Fruit fly (Drosophila melanogaster) whole organism, embryonic: ENCODE results near the gene Gpdh3.

Experiments
- Adf1 ChIP-seq: fragments of 200-800 bp; sonication (Bioruptor generic); IDR thresholded peaks from 2 replicates; pipeline ENCODE4 v1.3.6; 2022; ENCODE audit warnings: missing biosample characterization, missing genetic modification characterization
- Atf-2 ChIP-seq: fragments of 200-800 bp; sonication (Bioruptor generic); optimal IDR thresholded peaks from 2 replicates; lab custom pipeline; 2016; ENCODE audit warnings: missing biosample characterization, missing genetic modification characterization
- CG10565 ChIP-seq: fragments of 200-800 bp; sonication (Bioruptor generic); optimal IDR thresholded peaks from 3 replicates; lab custom pipeline; 2016; ENCODE audit warnings: missing biosample characterization, mild to moderate bottlenecking, missing genetic modification characterization
- CG10654 ChIP-seq: fragments of 200-800 bp; sonication (Bioruptor generic); optimal IDR thresholded peaks from 2 replicates; lab custom pipeline; 2016; ENCODE audit warnings: missing biosample characterization, missing genetic modification characterization
- CG10979 ChIP-seq: fragments of 200-800 bp; sonication (Bioruptor generic); optimal IDR thresholded peaks from 2 replicates; lab custom pipeline; 2018; ENCODE audit warnings: missing biosample characterization, mild to moderate bottlenecking, missing genetic modification characterization, moderate library complexity
- CG11696 ChIP-seq: fragments of 200-800 bp; sonication (Bioruptor generic); IDR thresholded peaks from 2 replicates; pipeline ENCODE4 v1.3.6; 2022; ENCODE audit warnings: missing biosample characterization, missing genetic modification characterization
- CG11723 ChIP-seq: fragments of 200-800 bp; sonication (Bioruptor generic); optimal IDR thresholded peaks from 2 replicates; lab custom pipeline; 2017; ENCODE audit warnings: missing biosample characterization, mild to moderate bottlenecking, missing genetic modification characterization
- CG17612 ChIP-seq: fragments of 200-800 bp; sonication (Bioruptor generic); IDR thresholded peaks from 2 replicates; pipeline ENCODE4 v1.3.6; 2022; ENCODE audit warnings: missing biosample characterization, missing genetic modification characterization
- CG17802 ChIP-seq: fragments of 200-800 bp; sonication (Bioruptor generic); optimal IDR thresholded peaks from 2 replicates; lab custom pipeline; 2018; ENCODE audit warnings: missing biosample characterization, mild to moderate bottlenecking, missing genetic modification characterization, moderate library complexity
- CG31224 ChIP-seq: fragments of 200-800 bp; sonication (Bioruptor generic); IDR thresholded peaks from 2 replicates; pipeline ENCODE4 v1.3.6; 2022; ENCODE audit warnings: missing biosample characterization, missing genetic modification characterization
- CG34376 ChIP-seq: fragments of 200-800 bp; sonication (Bioruptor generic); optimal IDR thresholded peaks from 2 replicates; lab custom pipeline; 2018; ENCODE audit warnings: missing biosample characterization, mild to moderate bottlenecking, missing genetic modification characterization
- CG3995 ChIP-seq: fragments of 200-800 bp; sonication (Bioruptor generic); optimal IDR thresholded peaks from 3 replicates; lab custom pipeline; 2016; ENCODE audit warnings: missing biosample characterization, missing genetic modification characterization
- CG42726 ChIP-seq: fragments of 200-800 bp; sonication (Bioruptor generic); IDR thresholded peaks from 2 replicates; pipeline ENCODE4 v1.3.6; 2022; ENCODE audit warnings: missing biosample characterization, missing genetic modification characterization; ENCODE audit not compliant: partially characterized antibody
- CG43689 ChIP-seq: fragments of 200-800 bp; sonication (Bioruptor generic); IDR thresholded peaks from 2 replicates; pipeline ENCODE4 v1.3.6; 2022; ENCODE audit warnings: missing biosample characterization, missing genetic modification characterization
- CG4617 ChIP-seq: fragments of 200-800 bp; sonication (Bioruptor generic); optimal IDR thresholded peaks from 3 replicates; lab custom pipeline; 2016; ENCODE audit warnings: missing biosample characterization, missing genetic modification characterization, borderline replicate concordance
- CG4820 ChIP-seq: fragments of 200-800 bp; sonication (Bioruptor generic); optimal IDR thresholded peaks from 3 replicates; lab custom pipeline; 2016; ENCODE audit warnings: missing biosample characterization, missing genetic modification characterization
- CG7357 ChIP-seq: fragments of 200-800 bp; sonication (Bioruptor generic); IDR thresholded peaks from 3 replicates; pipeline ENCODE4 v1.3.6; 2022; ENCODE audit warnings: missing biosample characterization, missing genetic modification characterization
- CG7987 ChIP-seq: fragments of 200-800 bp; sonication (Bioruptor generic); optimal IDR thresholded peaks from 2 replicates; lab custom pipeline; 2018; ENCODE audit warnings: missing biosample characterization, mild to moderate bottlenecking, missing genetic modification characterization, moderate library complexity
- CG8924 ChIP-seq: fragments of 200-800 bp; optimal IDR thresholded peaks from 3 replicates; lab custom pipeline; 2019; ENCODE audit warnings: missing biosample characterization, mild to moderate bottlenecking, missing genetic modification characterization, moderate library complexity
- CG9727 ChIP-seq: fragments of 200-800 bp; sonication (Bioruptor generic); optimal IDR thresholded peaks from 3 replicates; lab custom pipeline; 2017; ENCODE audit warnings: missing biosample characterization, mild to moderate bottlenecking, missing genetic modification characterization
- CrebB ChIP-seq: fragments of 200-800 bp; sonication (Bioruptor generic); optimal IDR thresholded peaks from 3 replicates; lab custom pipeline; 2018; ENCODE audit warnings: missing biosample characterization, mild to moderate bottlenecking, missing genetic modification characterization
- D ChIP-seq, 2 experiments: fragments of 200-800 bp in 1 of 2; fragments of >200 bp in 1 of 2; sonication (Bioruptor generic) in 1 of 2; optimal IDR thresholded peaks; 2 replicates in 1 of 2; 3 replicates in 1 of 2; lab custom pipeline; 2017; ENCODE audit warnings: mild to moderate bottlenecking in 1 of 2, missing biosample characterization in 1 of 2, missing genetic modification characterization in 1 of 2, missing genetic modification reagents in 1 of 2
- D19A ChIP-seq: fragments of 200-800 bp; optimal IDR thresholded peaks from 3 replicates; lab custom pipeline; 2019; ENCODE audit warnings: missing biosample characterization, mild to moderate bottlenecking, missing genetic modification characterization, moderate library complexity
- Dad ChIP-seq: fragments of 200-800 bp; sonication (Bioruptor generic); optimal IDR thresholded peaks from 3 replicates; lab custom pipeline; 2016; ENCODE audit warnings: missing biosample characterization, missing genetic modification characterization
- Dip2 ChIP-seq: fragments of 200-800 bp; sonication (Bioruptor generic); IDR thresholded peaks from 2 replicates; pipeline ENCODE4 v1.3.6; 2022; ENCODE audit warnings: missing biosample characterization, missing genetic modification characterization
- Fer3 ChIP-seq: fragments of 200-800 bp; sonication (Bioruptor generic); optimal IDR thresholded peaks from 2 replicates; lab custom pipeline; 2018; ENCODE audit warnings: missing biosample characterization, mild to moderate bottlenecking, missing genetic modification characterization, moderate library complexity
- GATAe ChIP-seq: fragments of 200-800 bp; sonication (Bioruptor generic); conservative IDR thresholded peaks from 2 replicates; pipeline ENCODE4 v1.3.6; 2022; ENCODE audit warnings: missing biosample characterization, missing genetic modification characterization
- Myb ChIP-seq: fragments of 200-800 bp; sonication (Bioruptor generic); optimal IDR thresholded peaks from 2 replicates; lab custom pipeline; 2016; ENCODE audit warnings: missing biosample characterization, missing genetic modification characterization
- Oli ChIP-seq: fragments of 200-800 bp; sonication (Bioruptor generic); optimal IDR thresholded peaks from 2 replicates; lab custom pipeline; 2018; ENCODE audit warnings: missing biosample characterization, mild to moderate bottlenecking, missing genetic modification characterization, moderate library complexity
- TFAM ChIP-seq: fragments of 200-800 bp; sonication (Bioruptor generic); optimal IDR thresholded peaks from 2 replicates; lab custom pipeline; 2017; ENCODE audit warnings: missing biosample characterization, missing genetic modification characterization, inconsistent platforms
- Trl ChIP-seq, 3 experiments: fragments of >200 bp in 2 of 3; fragments of 200-800 bp in 1 of 3; sonication (Bioruptor generic) in 1 of 3; optimal IDR thresholded peaks; 2 replicates in 1 of 3; 3 replicates in 2 of 3; lab custom pipeline; 2016 to 2017; ENCODE audit warnings: missing biosample characterization in 1 of 3, missing genetic modification characterization in 1 of 3
- ab ChIP-seq: fragments of 200-800 bp; sonication (Bioruptor generic); optimal IDR thresholded peaks from 2 replicates; lab custom pipeline; 2016; ENCODE audit warnings: missing biosample characterization, missing genetic modification characterization
- ac ChIP-seq: fragments of 200-800 bp; sonication (Bioruptor generic); optimal IDR thresholded peaks from 3 replicates; lab custom pipeline; 2017; ENCODE audit warnings: missing biosample characterization, mild to moderate bottlenecking, missing genetic modification characterization
- aop ChIP-seq: fragments of 200-800 bp; sonication (Bioruptor generic); IDR thresholded peaks from 2 replicates; pipeline ENCODE4 v1.3.6; 2022; ENCODE audit warnings: missing biosample characterization, missing genetic modification characterization
- bowl ChIP-seq: fragments of 200-800 bp; sonication (Bioruptor generic); IDR thresholded peaks from 2 replicates; pipeline ENCODE4 v1.3.6; 2022; ENCODE audit warnings: missing biosample characterization, missing genetic modification characterization
- chif ChIP-seq, 2 experiments: fragments of 200-800 bp; sonication (Bioruptor generic); optimal IDR thresholded peaks; 3 replicates each; lab custom pipeline; 2016; ENCODE audit warnings: missing biosample characterization in 2 of 2, missing genetic modification characterization in 2 of 2
- crc ChIP-seq: fragments of 200-800 bp; sonication (Bioruptor generic); optimal IDR thresholded peaks from 2 replicates; lab custom pipeline; 2016; ENCODE audit warnings: missing biosample characterization, missing genetic modification characterization
- fu2 ChIP-seq: fragments of 200-800 bp; sonication (Bioruptor generic); optimal IDR thresholded peaks from 2 replicates; lab custom pipeline; 2016; ENCODE audit warnings: missing biosample characterization, missing genetic modification characterization
- gsb-n ChIP-seq: fragments of 200-800 bp; sonication (Bioruptor generic); optimal IDR thresholded peaks from 3 replicates; lab custom pipeline; 2018; ENCODE audit warnings: missing biosample characterization, mild to moderate bottlenecking, missing genetic modification characterization
- ham ChIP-seq: fragments of 200-800 bp; sonication (Bioruptor generic); IDR thresholded peaks from 2 replicates; pipeline ENCODE4 v1.3.6; 2022; ENCODE audit warnings: missing biosample characterization, missing genetic modification characterization
- hkb ChIP-seq, 2 experiments: fragments of 200-800 bp in 1 of 2; fragments of >200 bp in 1 of 2; sonication (Bioruptor generic) in 1 of 2; IDR thresholded peaks in 1 of 2; optimal IDR thresholded peaks in 1 of 2; 2 replicates each; pipeline versions ENCODE4 v1.3.6 to Lab custom; 2017 to 2022; ENCODE audit warnings: missing biosample characterization in 1 of 2, missing genetic modification characterization in 1 of 2
- nom ChIP-seq: fragments of 200-800 bp; sonication (Bioruptor generic); optimal IDR thresholded peaks from 2 replicates; lab custom pipeline; 2017; ENCODE audit warnings: missing biosample characterization, missing genetic modification characterization, mild to moderate bottlenecking, moderate library complexity, missing genetic modification reagents
- org-1 ChIP-seq: fragments of 200-800 bp; sonication (Bioruptor generic); optimal IDR thresholded peaks from 2 replicates; lab custom pipeline; 2017; ENCODE audit warnings: missing biosample characterization, missing genetic modification characterization
- pita ChIP-seq: fragments of 200-800 bp; sonication (Bioruptor generic); optimal IDR thresholded peaks from 2 replicates; lab custom pipeline; 2017; ENCODE audit warnings: missing biosample characterization, mild to moderate bottlenecking, missing genetic modification characterization
- salm ChIP-seq: fragments of 200-800 bp; sonication (Bioruptor generic); optimal IDR thresholded peaks from 2 replicates; lab custom pipeline; 2018; ENCODE audit warnings: missing biosample characterization, mild to moderate bottlenecking, missing genetic modification characterization
- schlank ChIP-seq: fragments of 200-800 bp; sonication (Bioruptor generic); optimal IDR thresholded peaks from 2 replicates; lab custom pipeline; 2018; ENCODE audit warnings: missing biosample characterization, mild to moderate bottlenecking, missing genetic modification characterization
- trh ChIP-seq: fragments of 200-800 bp; sonication (Bioruptor generic); optimal IDR thresholded peaks from 2 replicates; lab custom pipeline; 2016; ENCODE audit warnings: missing biosample characterization, missing genetic modification characterization
- twi ChIP-seq: fragments of 200-800 bp; optimal IDR thresholded peaks from 2 replicates; lab custom pipeline; 2019; ENCODE audit warnings: missing biosample characterization, mild to moderate bottlenecking, missing genetic modification characterization, moderate library complexity

The Gpdh3 gene

DNA sequence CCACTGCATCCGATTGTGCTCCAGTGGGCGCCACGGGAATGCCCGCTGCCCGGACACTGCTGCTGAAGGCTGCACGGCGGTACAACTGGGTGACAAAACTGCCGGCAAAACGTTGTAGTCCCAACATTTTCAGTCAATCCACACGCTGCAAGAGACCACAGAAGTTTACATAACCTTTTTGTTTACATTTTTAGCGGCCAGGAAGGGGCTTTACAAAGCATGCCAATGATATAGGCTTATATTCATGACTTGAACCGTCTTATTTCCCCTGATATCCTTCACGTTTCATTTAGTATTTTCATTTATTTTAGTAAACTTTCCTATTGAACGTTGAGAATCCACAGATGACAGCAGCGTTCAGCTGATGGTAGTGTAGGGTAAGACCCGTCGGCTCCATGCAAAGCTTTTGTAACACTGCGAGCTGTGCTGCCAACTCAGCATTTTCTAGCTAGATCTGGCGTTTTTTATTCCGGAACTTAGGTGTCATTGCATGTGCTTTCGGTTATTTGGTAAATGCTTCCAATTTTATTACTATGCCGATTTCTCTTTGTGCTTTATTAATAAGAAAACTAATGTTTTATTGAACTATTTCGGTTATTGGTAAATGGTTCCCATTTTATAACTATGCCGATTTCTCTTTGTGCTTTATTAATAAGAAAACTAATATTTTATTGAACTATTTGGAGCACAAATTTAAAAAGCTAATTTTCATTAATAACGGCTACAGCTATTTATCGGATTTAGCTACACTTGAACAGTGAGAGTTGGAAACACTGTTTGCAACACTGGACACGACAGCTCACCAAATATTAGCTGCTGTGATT lies 28.9 kb downstream of the Gpdh3 start, which contains the start of the genes CG13850 and lqfR:
CG13850 (minus strand) TSS at position 379 of the 824 bp plus-strand sequence.
lqfR (plus strand) TSS at position 765 of the 824 bp plus-strand sequence.
- TF ChIP-seq Fer3 (tag; lab: Kevin White, UChicago) = peak; percentile 64
- no peak for TF ChIP-seq Trl (optimal IDR thresholded peaks at IDR 0.05; lab: Kevin White, UChicago)
- TF ChIP-seq Trl (GFP tag; optimal IDR thresholded peaks at IDR 0.05; lab: Kevin White, UChicago) = peak; percentile 83
- TF ChIP-seq D (optimal IDR thresholded peaks at IDR 0.05; lab: Kevin White, UChicago) = no peak
- peak; percentile 64 for TF ChIP-seq D (GFP tag; optimal IDR thresholded peaks at IDR 0.05; lab: Kevin White, UChicago)
- TF ChIP-seq Dad (GFP tag; lab: Kevin White, UChicago) = peak; percentile 72
- peak; percentile 45 for TF ChIP-seq org-1 (GFP tag; lab: Kevin White, UChicago)
- peak; percentile 12 for TF ChIP-seq CG10565 (GFP tag; lab: Kevin White, UChicago)
- TF ChIP-seq TFAM = no peak
- TF ChIP-seq CG11696 (GFP tag; lab: Robert Waterston, UW) = no peak
- TF ChIP-seq GATAe = no peak
- TF ChIP-seq salm (tag; lab: Kevin White, UChicago) = peak; percentile 2
- TF ChIP-seq CG4617 (GFP tag; lab: Kevin White, UChicago) = peak; percentile 40
- TF ChIP-seq bowl = no peak
- no peak; the same call in 1 of the 2 replicates for TF ChIP-seq CG43689 (GFP tag; lab: Robert Waterston, UW)
- peak; percentile 6 for TF ChIP-seq CG7987 (GFP tag; lab: Kevin White, UChicago)
- TF ChIP-seq fu2 (GFP tag; lab: Kevin White, UChicago) = peak; percentile 76
- TF ChIP-seq crc (GFP tag; lab: Kevin White, UChicago) = peak; percentile 56
- no peak for TF ChIP-seq gsb-n (tag; lab: Kevin White, UChicago)
- peak; percentile 77 for TF ChIP-seq CG9727 (GFP tag; lab: Kevin White, UChicago)
- no peak for TF ChIP-seq D19A
- TF ChIP-seq aop (GFP tag; lab: Robert Waterston, UW) = no peak
- TF ChIP-seq nom (GFP tag; lab: Kevin White, UChicago) = no peak
- peak; percentile 52 for TF ChIP-seq hkb (optimal IDR thresholded peaks at IDR 0.05; lab: Kevin White, UChicago)
- TF ChIP-seq hkb (GFP tag; IDR thresholded peaks at IDR 0.05; lab: Robert Waterston, UW) = no peak
- TF ChIP-seq ab = peak; percentile 28
- TF ChIP-seq CG7357 (GFP tag; lab: Robert Waterston, UW) = 0 out of 3 replicates have a peak, but pooled peaks have one; percentile 7
- peak; percentile 63 for TF ChIP-seq CG8924
- peak; percentile 68 for TF ChIP-seq trh (GFP tag; lab: Kevin White, UChicago)
- TF ChIP-seq chif (GFP tag; optimal IDR thresholded peaks at IDR 0.05; lab: Kevin White, UChicago) = peak; percentile 44 to 73
- TF ChIP-seq pita (GFP tag; lab: Kevin White, UChicago) = no peak
- peak; percentile 83 for TF ChIP-seq CG4820 (GFP tag; lab: Kevin White, UChicago)
- TF ChIP-seq Myb (GFP tag; lab: Kevin White, UChicago) = peak; percentile 83
- no peak for TF ChIP-seq CrebB (tag; lab: Kevin White, UChicago)
- no peak for TF ChIP-seq Dip2 (GFP tag; lab: Robert Waterston, UW)
- peak; percentile 57 for TF ChIP-seq twi (tag; lab: Kevin White, UChicago)
- TF ChIP-seq CG42726 (GFP tag; lab: Robert Waterston, UW) = no peak
- peak; percentile 58 for TF ChIP-seq CG11723 (GFP tag; lab: Kevin White, UChicago)
- TF ChIP-seq ham (GFP tag; lab: Robert Waterston, UW) = no peak
- TF ChIP-seq CG10979 (tag; lab: Kevin White, UChicago) = peak; percentile 55
- TF ChIP-seq Adf1 = no peak
- peak; percentile 69 for TF ChIP-seq CG3995 (GFP tag; lab: Kevin White, UChicago)
- peak; percentile 41; the same call in 1 of the 2 replicates for TF ChIP-seq CG31224 (GFP tag; lab: Robert Waterston, UW)
- no peak for TF ChIP-seq ac (GFP tag; lab: Kevin White, UChicago)
- TF ChIP-seq Oli = peak; percentile 66
- TF ChIP-seq schlank (tag; lab: Kevin White, UChicago) = peak; percentile 35
- peak; percentile 75 for TF ChIP-seq Atf-2 (GFP tag; lab: Kevin White, UChicago)
- peak; percentile 81 for TF ChIP-seq CG10654 (GFP tag; lab: Kevin White, UChicago)
- TF ChIP-seq CG34376 (GFP tag; lab: Kevin White, UChicago) = peak; percentile 66
- peak; percentile 9 for TF ChIP-seq CG17802 (tag; lab: Kevin White, UChicago)
- no peak for TF ChIP-seq CG17612 (GFP tag; lab: Robert Waterston, UW)
